Worm (Caenorhabditis elegans) whole organism, late embryonic: Measurements from ENCODE around the gene Y43F8C.7.

ENCODE experiments used
- C38D4.7 ChIP-seq: fragments of 200-800 bp; sonication (Bioruptor generic); optimal IDR thresholded peaks from 2 replicates; lab custom pipeline; 2018; ENCODE audit warnings: mild to moderate bottlenecking, missing genetic modification characterization, moderate library complexity, missing compliant biosample characterization
- F13H6.1 ChIP-seq: sonication (generic microtip); optimal IDR thresholded peaks from 2 replicates; lab custom pipeline; 2016; ENCODE audit warnings: missing genetic modification characterization, missing compliant biosample characterization
- K09A11.1 ChIP-seq: sonication (generic microtip); optimal IDR thresholded peaks from 2 replicates; lab custom pipeline; 2017; ENCODE audit warnings: antibody characterized with exemption, mild to moderate bottlenecking, missing genetic modification characterization, missing compliant biosample characterization; ENCODE audit not compliant: insufficient read depth
- Y22D7AL.16 ChIP-seq: sonication (generic microtip); optimal IDR thresholded peaks from 2 replicates; lab custom pipeline; 2016; ENCODE audit warnings: missing genetic modification characterization, missing compliant biosample characterization
- ahr-1 ChIP-seq: sonication (generic microtip); optimal IDR thresholded peaks from 2 replicates; lab custom pipeline; 2016; ENCODE audit warnings: missing genetic modification characterization, missing compliant biosample characterization
- ceh-14 ChIP-seq: sonication (generic microtip); optimal IDR thresholded peaks from 2 replicates; lab custom pipeline; 2016; ENCODE audit warnings: missing genotype, missing genetic modification characterization, missing compliant biosample characterization
- ceh-19 ChIP-seq: fragments of 200-800 bp; sonication (Bioruptor generic); optimal IDR thresholded peaks from 2 replicates; lab custom pipeline; 2018; ENCODE audit warnings: mild to moderate bottlenecking, missing genetic modification characterization, missing compliant biosample characterization
- ceh-22 ChIP-seq: sonication (generic microtip); optimal IDR thresholded peaks from 2 replicates; lab custom pipeline; 2017; ENCODE audit warnings: missing biosample characterization, missing genetic modification characterization
- ceh-30 ChIP-seq: fragments of 150-350 bp; optimal IDR thresholded peaks from 2 replicates; lab custom pipeline; 2014; ENCODE audit warnings: missing biosample characterization, missing genetic modification characterization
- ceh-31 ChIP-seq: sonication (generic microtip); optimal IDR thresholded peaks from 2 replicates; lab custom pipeline; 2016; ENCODE audit warnings: missing genetic modification characterization, missing compliant biosample characterization
- ceh-45 ChIP-seq: fragments of 200-800 bp; sonication (Bioruptor generic); IDR thresholded peaks from 2 replicates; pipeline ENCODE4 v1.3.6; 2022; ENCODE audit warnings: missing genetic modification reagents, missing genetic modification characterization, missing compliant biosample characterization
- ceh-48 ChIP-seq: sonication (generic microtip); optimal IDR thresholded peaks from 2 replicates; lab custom pipeline; 2016; ENCODE audit warnings: missing genetic modification characterization, inconsistent platforms, missing compliant biosample characterization
- ceh-6 ChIP-seq: fragments of 200-800 bp; sonication (Bioruptor generic); optimal IDR thresholded peaks from 2 replicates; lab custom pipeline; 2018; ENCODE audit warnings: mild to moderate bottlenecking, missing genetic modification characterization, missing compliant biosample characterization
- elt-2 ChIP-seq: sonication (generic microtip); optimal IDR thresholded peaks from 2 replicates; lab custom pipeline; 2016; ENCODE audit warnings: missing genetic modification reagents, missing genetic modification characterization, missing compliant biosample characterization
- elt-4 ChIP-seq: sonication (generic microtip); optimal IDR thresholded peaks from 2 replicates; lab custom pipeline; 2016; ENCODE audit warnings: missing genetic modification characterization, missing compliant biosample characterization
- ets-4 ChIP-seq: sonication (generic microtip); optimal IDR thresholded peaks from 2 replicates; lab custom pipeline; 2016; ENCODE audit warnings: missing genetic modification characterization, missing compliant biosample characterization
- eyg-1 ChIP-seq: sonication (generic microtip); optimal IDR thresholded peaks from 2 replicates; lab custom pipeline; 2016; ENCODE audit warnings: missing genotype, missing genetic modification characterization, missing compliant biosample characterization
- fkh-6 ChIP-seq: sonication (generic microtip); optimal IDR thresholded peaks from 2 replicates; lab custom pipeline; 2016; ENCODE audit warnings: missing genetic modification characterization, missing compliant biosample characterization
- lim-6 ChIP-seq: sonication (generic microtip); optimal IDR thresholded peaks from 2 replicates; lab custom pipeline; 2016; ENCODE audit warnings: missing genetic modification characterization, missing compliant biosample characterization
- lin-11 ChIP-seq: fragments of 200-800 bp; sonication (Bioruptor generic); optimal IDR thresholded peaks from 2 replicates; lab custom pipeline; 2018; ENCODE audit warnings: mild to moderate bottlenecking, missing genetic modification characterization, missing compliant biosample characterization
- mec-3 ChIP-seq: sonication (generic microtip); optimal IDR thresholded peaks from 2 replicates; lab custom pipeline; 2016; ENCODE audit warnings: borderline replicate concordance, missing genetic modification characterization, missing compliant biosample characterization
- nhr-11 ChIP-seq: fragments of 150-350 bp; optimal IDR thresholded peaks from 2 replicates; lab custom pipeline; 2014; ENCODE audit warnings: missing biosample characterization, missing genetic modification characterization
- odd-2 ChIP-seq: sonication (generic microtip); optimal IDR thresholded peaks from 2 replicates; lab custom pipeline; 2017; ENCODE audit warnings: antibody characterized with exemption, mild to moderate bottlenecking, missing genetic modification characterization, missing compliant biosample characterization
- pat-9 ChIP-seq: fragments of 200-800 bp; sonication (Bioruptor generic); optimal IDR thresholded peaks from 2 replicates; lab custom pipeline; 2018; ENCODE audit warnings: mild to moderate bottlenecking, missing genetic modification characterization, moderate library complexity, missing compliant biosample characterization
- pha-2 ChIP-seq: sonication (generic microtip); optimal IDR thresholded peaks from 2 replicates; lab custom pipeline; 2017; ENCODE audit warnings: mild to moderate bottlenecking, missing genetic modification characterization, missing compliant biosample characterization
- pha-4 ChIP-seq: fragments of 150-350 bp; optimal IDR thresholded peaks from 2 replicates; lab custom pipeline; 2018; ENCODE audit warnings: missing biosample characterization, missing genetic modification reagents, missing genetic modification characterization
- pqm-1 ChIP-seq: sonication (generic microtip); optimal IDR thresholded peaks from 2 replicates; lab custom pipeline; 2016; ENCODE audit warnings: missing genetic modification characterization, missing compliant biosample characterization
- ref-2 ChIP-seq: sonication (generic microtip); optimal IDR thresholded peaks from 2 replicates; lab custom pipeline; 2016; ENCODE audit warnings: missing genetic modification characterization, missing compliant biosample characterization
- syd-9 ChIP-seq: sonication (generic microtip); optimal IDR thresholded peaks from 2 replicates; lab custom pipeline; 2016; ENCODE audit warnings: mild to moderate bottlenecking, missing genetic modification characterization, moderate library complexity, missing compliant biosample characterization
- tbx-7 ChIP-seq: sonication (generic microtip); optimal IDR thresholded peaks from 2 replicates; lab custom pipeline; 2016; ENCODE audit warnings: missing genotype, missing genetic modification characterization, missing compliant biosample characterization
- unc-42 ChIP-seq: sonication (generic microtip); optimal IDR thresholded peaks from 2 replicates; lab custom pipeline; 2016; ENCODE audit warnings: missing genotype, missing genetic modification characterization, missing compliant biosample characterization
- unc-55 ChIP-seq: sonication (generic microtip); optimal IDR thresholded peaks from 2 replicates; lab custom pipeline; 2017; ENCODE audit warnings: missing biosample characterization, missing genetic modification reagents, missing genetic modification characterization
- unc-86 ChIP-seq: sonication (generic microtip); optimal IDR thresholded peaks from 2 replicates; lab custom pipeline; 2016; ENCODE audit warnings: missing genetic modification characterization, missing compliant biosample characterization
- zip-5 ChIP-seq: sonication (generic microtip); optimal IDR thresholded peaks from 2 replicates; lab custom pipeline; 2016; ENCODE audit warnings: missing genetic modification characterization, missing compliant biosample characterization
- ztf-16 ChIP-seq: sonication (generic microtip); optimal IDR thresholded peaks from 2 replicates; lab custom pipeline; 2017; ENCODE audit warnings: missing genetic modification characterization, missing compliant biosample characterization

Gene Y43F8C.7

ce11 chrV:19674543-19674942, 30.7 kb upstream of the Y43F8C.7 start, which contains the start of gene mrp-7:
mrp-7 (plus strand) TSS chrV:19674843.
- TF ChIP-seq ahr-1 (tag; lab: Kevin White, UChicago): no peak
- no peak for TF ChIP-seq ceh-14 (tag; lab: Kevin White, UChicago)
- no peak for TF ChIP-seq ceh-30 (tag; lab: Kevin White, UChicago)
- TF ChIP-seq ceh-19 (GFP tag; lab: Kevin White, UChicago): no peak
- TF ChIP-seq ceh-48 (tag; lab: Kevin White, UChicago): no peak
- no peak for TF ChIP-seq syd-9
- no peak for TF ChIP-seq ceh-6 (GFP tag; lab: Kevin White, UChicago)
- TF ChIP-seq K09A11.1: no peak
- TF ChIP-seq ceh-31 (tag; lab: Kevin White, UChicago): no peak
- TF ChIP-seq unc-86 (tag; lab: Kevin White, UChicago): no peak
- TF ChIP-seq pqm-1 (tag; lab: Kevin White, UChicago): no peak
- TF ChIP-seq elt-4 (tag; lab: Kevin White, UChicago): no peak
- TF ChIP-seq Y22D7AL.16: no peak
- TF ChIP-seq ceh-22: no peak
- no peak for TF ChIP-seq unc-55 (GFP tag; lab: Kevin White, UChicago)

DNA sequence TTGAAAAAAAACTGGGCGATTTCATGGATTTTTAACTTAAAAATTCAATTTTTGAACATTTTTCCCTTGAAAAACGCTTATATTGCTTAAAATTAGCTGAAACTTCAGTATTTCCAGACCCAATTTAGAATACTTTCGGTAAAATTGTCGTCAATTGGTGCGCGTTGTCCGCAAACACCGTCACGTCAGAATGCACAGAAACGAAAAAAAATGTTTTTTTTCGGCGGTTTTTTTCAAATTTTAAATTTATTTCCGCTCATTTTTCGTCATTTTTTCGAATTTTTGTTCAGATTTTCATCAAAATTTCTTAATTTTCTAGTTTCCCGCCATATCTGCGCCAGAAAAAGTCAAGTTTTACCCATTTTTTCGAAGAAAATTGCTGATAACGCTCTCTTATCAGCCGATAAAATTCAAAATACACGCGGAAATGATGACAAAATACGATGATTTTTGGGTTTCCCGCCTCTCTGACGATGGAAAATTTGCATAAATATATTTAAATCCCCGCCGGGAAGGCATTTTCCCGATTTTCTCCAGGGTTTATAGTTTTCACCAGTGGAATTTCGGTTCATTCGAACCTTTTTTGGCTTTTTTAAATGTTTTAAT, 29.6 kb upstream of the Y43F8C.7 start:
- no peak for TF ChIP-seq lim-6 (tag; lab: Kevin White, UChicago)
- TF ChIP-seq ref-2 (tag; lab: Kevin White, UChicago): no peak
- TF ChIP-seq elt-2 (tag; lab: Kevin White, UChicago): peak; percentile 48
- TF ChIP-seq Y22D7AL.16: no peak

- TF ChIP-seq ceh-22 (no peak), eyg-1 (tag; lab: Kevin White, UChicago) (no peak)
These were observed 28.5 kb upstream of the Y43F8C.7 start for ce11 chrV:19672357-19672756.

ce11 chrV:19671816-19672215, 28.0 kb upstream of the Y43F8C.7 start:
- TF ChIP-seq pha-2 (tag; lab: Kevin White, UChicago): no peak
- TF ChIP-seq ceh-6 (GFP tag; lab: Kevin White, UChicago): no peak
- TF ChIP-seq nhr-11 (tag; lab: Kevin White, UChicago): no peak
- TF ChIP-seq C38D4.7 (GFP tag; lab: Kevin White, UChicago): no peak
- no peak for TF ChIP-seq fkh-6 (tag; lab: Kevin White, UChicago)
- no peak for TF ChIP-seq mec-3 (tag; lab: Kevin White, UChicago)
- no peak for TF ChIP-seq K09A11.1
- no peak for TF ChIP-seq ets-4
- TF ChIP-seq pat-9 (tag; lab: Kevin White, UChicago): no peak
- no peak for TF ChIP-seq lin-11 (tag; lab: Kevin White, UChicago)
- TF ChIP-seq ceh-45 (GFP tag; lab: Robert Waterston, UW): no peak
- no peak for TF ChIP-seq ztf-16 (tag; lab: Kevin White, UChicago)

DNA sequence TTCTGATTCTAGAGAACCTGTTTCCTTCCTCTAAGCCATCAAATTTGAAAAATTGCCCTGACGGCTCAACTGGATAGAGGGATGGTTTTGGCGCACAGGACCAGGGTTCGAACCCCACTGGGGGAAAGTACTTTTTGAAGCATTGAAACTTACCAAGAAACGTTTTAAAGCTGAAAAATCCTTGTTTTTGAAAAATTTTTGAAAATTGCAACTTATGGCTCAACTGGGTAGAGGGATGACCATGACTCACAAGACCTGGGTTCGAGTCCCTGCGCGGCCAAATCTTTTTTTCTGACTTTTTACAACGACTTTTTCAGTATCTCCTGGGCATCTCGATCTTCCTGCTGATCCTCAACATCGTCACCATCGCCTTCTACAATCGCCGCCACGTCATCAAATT, 27.0 kb upstream of the Y43F8C.7 start:
- TF ChIP-seq F13H6.1 (tag; lab: Kevin White, UChicago) (no peak), unc-42 (tag; lab: Kevin White, UChicago) (no peak), odd-2 (tag; lab: Kevin White, UChicago) (no peak), pha-4 (tag; lab: Kevin White, UChicago) (no peak), pha-2 (tag; lab: Kevin White, UChicago) (no peak), zip-5 (tag; lab: Kevin White, UChicago) (no peak), nhr-11 (tag; lab: Kevin White, UChicago) (no peak), tbx-7 (tag; lab: Kevin White, UChicago) (no peak), eyg-1 (tag; lab: Kevin White, UChicago) (no peak)
- TF ChIP-seq, all 69 proteins: peak for 0
